Fruit fly (Drosophila melanogaster) whole organism, embryonic: ENCODE results near the gene Bace.

Experiments used
- Abd-B ChIP-seq: fragments of 200-800 bp; sonication (Bioruptor generic); optimal IDR thresholded peaks from 2 replicates; lab custom pipeline; 2018; ENCODE audit warnings: missing biosample characterization, mild to moderate bottlenecking, missing genetic modification characterization, moderate library complexity
- Awh ChIP-seq: fragments of 200-800 bp; sonication (Bioruptor generic); IDR thresholded peaks from 2 replicates; pipeline ENCODE4, ENCODE4 v1.3.6; 2022; ENCODE audit warnings: missing biosample characterization, missing genetic modification characterization
- CG11247 ChIP-seq: fragments of 200-800 bp; sonication (Bioruptor generic); IDR thresholded peaks from 2 replicates; pipeline ENCODE4 v1.3.6; 2022; ENCODE audit warnings: missing biosample characterization, missing genetic modification characterization
- CG7556 ChIP-seq: fragments of 200-800 bp; sonication (Bioruptor generic); optimal IDR thresholded peaks from 2 replicates; lab custom pipeline; 2017; ENCODE audit warnings: missing biosample characterization, mild to moderate bottlenecking, missing genetic modification characterization
- D ChIP-seq, 2 experiments: fragments of 200-800 bp in 1 of 2; fragments of >200 bp in 1 of 2; sonication (Bioruptor generic) in 1 of 2; optimal IDR thresholded peaks; 2 replicates in 1 of 2; 3 replicates in 1 of 2; lab custom pipeline; 2017; ENCODE audit warnings: mild to moderate bottlenecking in 1 of 2, missing biosample characterization in 1 of 2, missing genetic modification characterization in 1 of 2, missing genetic modification reagents in 1 of 2
- Neu2 ChIP-seq: fragments of 200-800 bp; sonication (Bioruptor generic); optimal IDR thresholded peaks from 3 replicates; lab custom pipeline; 2016; ENCODE audit warnings: missing biosample characterization, missing genetic modification characterization, borderline replicate concordance
- YL-1 ChIP-seq: fragments of 200-800 bp; sonication (Bioruptor generic); optimal IDR thresholded peaks from 3 replicates; lab custom pipeline; 2017; ENCODE audit warnings: missing biosample characterization, mild to moderate bottlenecking, missing genetic modification characterization
- grau ChIP-seq: fragments of 200-800 bp; optimal IDR thresholded peaks from 3 replicates; lab custom pipeline; 2019; ENCODE audit warnings: missing biosample characterization, mild to moderate bottlenecking, missing genetic modification characterization, moderate library complexity
- h ChIP-seq: fragments of >200 bp; optimal IDR thresholded peaks from 2 replicates; lab custom pipeline; 2017
- kay ChIP-seq: fragments of 200-800 bp; sonication (Bioruptor generic); optimal IDR thresholded peaks from 2 replicates; lab custom pipeline; 2016; ENCODE audit warnings: missing biosample characterization, missing genetic modification characterization
- lov ChIP-seq, 2 experiments: fragments of 200-800 bp in 1 of 2; fragments of >200 bp in 1 of 2; sonication (Bioruptor generic) in 1 of 2; IDR thresholded peaks in 1 of 2; optimal IDR thresholded peaks in 1 of 2; 2 replicates in 1 of 2; 3 replicates in 1 of 2; pipeline versions ENCODE4 v1.3.6 to Lab custom; 2017 to 2022; ENCODE audit warnings: missing biosample characterization in 1 of 2, missing genetic modification characterization in 1 of 2
- peb ChIP-seq: fragments of 200-800 bp; sonication (Bioruptor generic); IDR thresholded peaks from 2 replicates; pipeline ENCODE4 v1.3.6; 2022; ENCODE audit warnings: missing biosample characterization, missing genetic modification characterization
- wek ChIP-seq: fragments of 200-800 bp; sonication (Bioruptor generic); optimal IDR thresholded peaks from 3 replicates; lab custom pipeline; 2018; ENCODE audit warnings: missing biosample characterization, mild to moderate bottlenecking, missing genetic modification characterization, moderate library complexity
- zf30C ChIP-seq: fragments of 200-800 bp; sonication (Bioruptor generic); optimal IDR thresholded peaks from 3 replicates; lab custom pipeline; 2018; ENCODE audit warnings: missing biosample characterization, mild to moderate bottlenecking, missing genetic modification characterization

DNA sequence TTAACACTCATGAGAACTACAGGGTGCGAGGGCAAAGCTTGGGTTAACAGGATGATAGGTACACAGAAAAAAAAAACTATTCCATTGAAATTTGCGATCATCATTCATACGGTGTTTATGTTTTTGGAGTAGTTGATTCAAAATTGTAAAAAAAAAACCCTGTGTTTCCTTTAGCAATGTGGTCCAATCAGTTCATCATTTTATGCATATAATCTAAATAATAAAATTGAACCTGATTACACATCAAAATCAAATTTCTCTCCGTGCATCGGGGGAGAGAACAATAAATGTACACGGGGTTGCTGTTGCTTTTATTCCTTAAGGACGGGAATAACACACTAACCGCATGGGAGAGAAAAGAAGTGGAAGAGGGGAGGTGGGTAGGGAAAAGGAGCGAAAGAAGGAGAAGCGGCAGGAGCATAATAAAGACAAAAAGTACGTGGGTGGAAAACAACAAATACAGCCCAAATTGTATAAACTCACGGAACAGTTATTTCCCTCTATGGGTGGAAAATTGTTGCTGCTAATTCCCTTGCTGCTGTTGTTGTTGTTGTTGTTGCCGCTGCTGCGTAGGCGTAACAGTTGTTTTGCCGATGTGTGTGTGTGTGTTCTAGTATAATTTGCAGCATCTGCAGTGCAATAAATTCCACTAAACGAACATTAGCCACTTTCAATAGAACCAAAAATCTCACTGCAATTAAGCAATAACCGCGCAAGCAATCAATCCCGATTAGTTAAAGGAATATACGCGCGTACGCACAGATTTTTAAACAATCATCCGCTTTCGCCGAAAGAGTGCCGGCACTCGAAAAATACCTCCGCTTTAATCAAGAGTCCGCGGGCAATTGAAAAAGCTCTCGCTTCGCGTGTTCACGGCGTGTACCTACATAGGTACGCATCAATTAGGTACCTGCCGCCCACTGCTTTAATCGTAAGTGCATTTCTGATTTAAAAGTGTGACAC is 32.7 kb downstream of the Bace start, which contains the start of gene Agpat2:
- TF ChIP-seq YL-1 (GFP tag; lab: Kevin White, UChicago) = peak; percentile 11
- TF ChIP-seq kay (GFP tag; lab: Kevin White, UChicago) = peak; percentile 62
- no peak for TF ChIP-seq wek (GFP tag; lab: Kevin White, UChicago)
- peak; percentile 71 for TF ChIP-seq Abd-B (GFP tag; lab: Kevin White, UChicago)
- TF ChIP-seq Awh = peak; percentile 51; the same call in 1 of the 2 replicates
- peak; percentile 51; the same call in 1 of the 2 replicates for TF ChIP-seq peb
- peak; percentile 89 for TF ChIP-seq zf30C (GFP tag; lab: Kevin White, UChicago)
- peak; percentile 59 for TF ChIP-seq CG11247 (GFP tag; lab: Robert Waterston, UW)
- TF ChIP-seq Neu2 (GFP tag; lab: Kevin White, UChicago) = peak; percentile 41
- peak; percentile 90 for TF ChIP-seq CG7556 (GFP tag; lab: Kevin White, UChicago)
- no peak for TF ChIP-seq lov (optimal IDR thresholded peaks at IDR 0.05; lab: Kevin White, UChicago)
- 0 out of 3 replicates have a peak, but pooled peaks have one; percentile 38 for TF ChIP-seq lov (GFP tag; IDR thresholded peaks at IDR 0.05; lab: Robert Waterston, UW)
- TF ChIP-seq grau = peak; percentile 83
- no peak for TF ChIP-seq D (optimal IDR thresholded peaks at IDR 0.05; lab: Kevin White, UChicago)
- peak; percentile 85 for TF ChIP-seq D (GFP tag; optimal IDR thresholded peaks at IDR 0.05; lab: Kevin White, UChicago)
- no peak for TF ChIP-seq h (lab: Kevin White, UChicago)
